Worm (Caenorhabditis elegans) whole organism, L1 larva: Measurements from ENCODE around the gene srz-47.

Experiments used
- F16B12.6 ChIP-seq: fragments of 150-350 bp; optimal IDR thresholded peaks from 2 replicates; lab custom pipeline; 2014; ENCODE audit warnings: missing biosample characterization, missing genetic modification characterization
- aha-1 ChIP-seq: fragments of 150-350 bp; optimal IDR thresholded peaks from 2 replicates; lab custom pipeline; 2014; ENCODE audit warnings: missing biosample characterization, missing genetic modification characterization
- ces-1 ChIP-seq: fragments of 150-350 bp; optimal IDR thresholded peaks from 2 replicates; lab custom pipeline; 2014; ENCODE audit warnings: missing biosample characterization, missing genetic modification reagents, missing genetic modification characterization
- elt-2 ChIP-seq: sonication (generic microtip); optimal IDR thresholded peaks from 2 replicates; lab custom pipeline; 2016; ENCODE audit warnings: missing genetic modification characterization, mild to moderate bottlenecking, inconsistent platforms, missing compliant biosample characterization, missing genetic modification reagents
- lin-14 ChIP-seq: fragments of 200-800 bp; sonication (Bioruptor generic); optimal IDR thresholded peaks from 2 replicates; lab custom pipeline; 2018; ENCODE audit warnings: mild to moderate bottlenecking, missing genetic modification characterization, moderate library complexity, missing compliant biosample characterization
- nhr-12 ChIP-seq: sonication (generic microtip); optimal IDR thresholded peaks from 2 replicates; lab custom pipeline; 2017; ENCODE audit warnings: missing biosample characterization, missing genetic modification characterization
- nhr-77 ChIP-seq: fragments of 150-350 bp; optimal IDR thresholded peaks from 2 replicates; lab custom pipeline; 2014; ENCODE audit warnings: missing biosample characterization, missing genetic modification characterization
- sox-4 ChIP-seq: sonication (generic microtip); optimal IDR thresholded peaks from 2 replicates; lab custom pipeline; 2016; ENCODE audit warnings: missing genetic modification characterization, missing compliant biosample characterization
- sup-37 ChIP-seq: fragments of 200-800 bp; sonication (Bioruptor generic); optimal IDR thresholded peaks from 2 replicates; lab custom pipeline; 2018; ENCODE audit warnings: mild to moderate bottlenecking, missing genetic modification characterization, missing compliant biosample characterization
- unc-30 ChIP-seq: sonication (generic microtip); optimal IDR thresholded peaks from 2 replicates; lab custom pipeline; 2017; ENCODE audit warnings: missing biosample characterization, missing genetic modification characterization
- unc-62 ChIP-seq: fragments of 150-350 bp; optimal IDR thresholded peaks from 2 replicates; lab custom pipeline; 2014; ENCODE audit warnings: missing biosample characterization, missing genetic modification reagents, missing genetic modification characterization
- unc-86 ChIP-seq: sonication (generic microtip); optimal IDR thresholded peaks from 2 replicates; lab custom pipeline; 2016; ENCODE audit warnings: missing genetic modification characterization, missing compliant biosample characterization
- zag-1 ChIP-seq: fragments of 150-350 bp; optimal IDR thresholded peaks from 2 replicates; lab custom pipeline; 2014; ENCODE audit warnings: missing biosample characterization, missing genetic modification characterization

DNA sequence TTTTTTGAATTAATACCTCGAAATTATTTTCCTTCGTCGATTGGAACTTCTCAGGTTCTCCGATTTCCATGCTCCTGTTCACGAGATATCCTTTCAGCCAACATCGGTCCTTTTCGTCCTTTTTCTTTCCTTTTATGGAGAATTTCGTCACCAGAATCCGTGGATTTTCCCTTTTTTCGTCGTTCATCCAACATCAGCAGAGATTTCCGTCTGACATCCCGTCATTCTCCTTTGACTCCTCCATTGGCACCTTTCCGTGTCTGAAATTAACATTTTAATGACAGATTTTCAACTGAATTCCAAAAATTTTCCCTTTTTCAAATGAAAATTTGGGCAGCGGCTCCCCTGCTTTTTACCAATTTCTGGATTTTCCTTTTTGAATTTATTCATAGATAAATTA is 37.2 kb downstream of the srz-47 start:
- TF ChIP-seq nhr-77 (no peak), unc-30 (tag; lab: Kevin White, UChicago) (no peak), F16B12.6 (tag; lab: Kevin White, UChicago) (no peak), nhr-12 (no peak), unc-62 (GFP tag; lab: Kevin White, UChicago) (no peak), elt-2 (tag; lab: Kevin White, UChicago) (no peak), zag-1 (tag; lab: Kevin White, UChicago) (no peak), sup-37 (no peak), sox-4 (tag; lab: Kevin White, UChicago) (no peak), aha-1 (tag; lab: Kevin White, UChicago) (no peak), ces-1 (GFP tag; lab: Kevin White, UChicago) (no peak), unc-86 (tag; lab: Kevin White, UChicago) (no peak), lin-14 (no peak)
